Worm (Caenorhabditis elegans): ENCODE measurements around the gene syg-1.

- TF ChIP-seq C16A3.4 (tag; optimal IDR thresholded peaks at IDR 0.05): no peak
- TF ChIP-seq ztf-4 (tag; optimal IDR thresholded peaks at IDR 0.05): no peak
- TF ChIP-seq mdl-1 (tag; optimal IDR thresholded peaks at IDR 0.05): no peak
- TF ChIP-seq hlh-4 (tag; optimal IDR thresholded peaks at IDR 0.05): no peak
- TF ChIP-seq efl-3 (GFP tag; optimal IDR thresholded peaks at IDR 0.05): no peak
Measured at ce11 chrX:2548884-2549283, 33.8 kb upstream of the syg-1 start, which contains the start of gene smvt-1.
